Worm (Caenorhabditis elegans) whole organism, mixed stage, embryonic: ENCODE data around the gene F41E6.7.
"Not testable (repeated sequence)": the region's sequence is repeated elsewhere in the genome, so short reads cannot be mapped to it uniquely, and the experiment has no call there.

ENCODE experiments used
- bed-3 ChIP-seq: fragments of 200-800 bp; sonication (Bioruptor generic); optimal IDR thresholded peaks from 3 replicates; lab custom pipeline; 2018; ENCODE audit warnings: mild to moderate bottlenecking, missing genetic modification characterization, moderate library complexity, missing compliant biosample characterization
- blmp-1 ChIP-seq: fragments of 150-350 bp; optimal IDR thresholded peaks from 2 replicates; lab custom pipeline; 2014; ENCODE audit warnings: missing biosample characterization, missing genetic modification characterization
- ceh-39 ChIP-seq: fragments of 150-350 bp; optimal IDR thresholded peaks from 2 replicates; lab custom pipeline; 2014; ENCODE audit warnings: missing biosample characterization, missing genetic modification characterization
- ceh-43 ChIP-seq: fragments of 200-800 bp; sonication (Bioruptor generic); optimal IDR thresholded peaks from 2 replicates; lab custom pipeline; 2018; ENCODE audit warnings: mild to moderate bottlenecking, missing genetic modification characterization, moderate library complexity, missing compliant biosample characterization
- ceh-83 ChIP-seq: fragments of 200-800 bp; sonication (Bioruptor generic); optimal IDR thresholded peaks from 2 replicates; lab custom pipeline; 2018; ENCODE audit warnings: mild to moderate bottlenecking, missing genetic modification characterization, missing compliant biosample characterization
- ces-1 ChIP-seq: fragments of 150-350 bp; optimal IDR thresholded peaks from 2 replicates; lab custom pipeline; 2014; ENCODE audit warnings: missing biosample characterization, missing genetic modification reagents, missing genetic modification characterization
- cnd-1 ChIP-seq: fragments of 200-800 bp; sonication (Bioruptor generic); optimal IDR thresholded peaks from 2 replicates; lab custom pipeline; 2018; ENCODE audit warnings: mild to moderate bottlenecking, missing genetic modification characterization, missing compliant biosample characterization
- drap-1 ChIP-seq: fragments of 200-800 bp; sonication (Bioruptor generic); optimal IDR thresholded peaks from 3 replicates; lab custom pipeline; 2018; ENCODE audit warnings: mild to moderate bottlenecking, missing genetic modification characterization, missing compliant biosample characterization
- elt-3 ChIP-seq: fragments of 150-350 bp; optimal IDR thresholded peaks from 2 replicates; lab custom pipeline; 2014; ENCODE audit warnings: missing biosample characterization, missing genetic modification characterization
- flh-1 ChIP-seq: fragments of 200-800 bp; sonication (Bioruptor generic); optimal IDR thresholded peaks from 2 replicates; lab custom pipeline; 2018; ENCODE audit warnings: mild to moderate bottlenecking, missing genetic modification characterization, moderate library complexity, missing compliant biosample characterization
- ham-2 ChIP-seq: fragments of 200-800 bp; sonication (Bioruptor generic); optimal IDR thresholded peaks from 2 replicates; lab custom pipeline; 2018; ENCODE audit warnings: mild to moderate bottlenecking, missing genetic modification characterization, missing compliant biosample characterization
- hlh-1 ChIP-seq: fragments of 150-350 bp; optimal IDR thresholded peaks from 2 replicates; lab custom pipeline; 2014; ENCODE audit warnings: missing biosample characterization, missing genetic modification reagents, missing genetic modification characterization
- lin-13 ChIP-seq: fragments of 150-350 bp; optimal IDR thresholded peaks from 2 replicates; lab custom pipeline; 2014; ENCODE audit warnings: missing biosample characterization, missing genetic modification characterization
- lsy-2 ChIP-seq: fragments of 150-350 bp; optimal IDR thresholded peaks from 2 replicates; lab custom pipeline; 2014; ENCODE audit warnings: missing biosample characterization, missing genetic modification characterization
- mab-5 ChIP-seq: fragments of 150-350 bp; optimal IDR thresholded peaks from 2 replicates; lab custom pipeline; 2014; ENCODE audit warnings: missing biosample characterization, missing genetic modification characterization
- mep-1 ChIP-seq: fragments of 150-350 bp; optimal IDR thresholded peaks from 2 replicates; lab custom pipeline; 2017; ENCODE audit warnings: missing biosample characterization, missing genetic modification reagents, missing genetic modification characterization, inconsistent platforms
- mls-2 ChIP-seq: sonication (generic microtip); optimal IDR thresholded peaks from 2 replicates; lab custom pipeline; 2016; ENCODE audit warnings: mild to moderate bottlenecking, missing genetic modification characterization, moderate library complexity, missing compliant biosample characterization
- nhr-12 ChIP-seq: fragments of 150-350 bp; optimal IDR thresholded peaks from 2 replicates; lab custom pipeline; 2014; ENCODE audit warnings: missing biosample characterization, missing genetic modification characterization
- nhr-2 ChIP-seq: fragments of 150-350 bp; optimal IDR thresholded peaks from 2 replicates; lab custom pipeline; 2014; ENCODE audit warnings: missing biosample characterization, missing genetic modification characterization
- nhr-237 ChIP-seq: fragments of 150-350 bp; optimal IDR thresholded peaks from 2 replicates; lab custom pipeline; 2014; ENCODE audit warnings: missing biosample characterization, missing genetic modification characterization
- nhr-76 ChIP-seq: sonication (generic microtip); optimal IDR thresholded peaks from 2 replicates; lab custom pipeline; 2017; ENCODE audit warnings: missing biosample characterization, missing genetic modification characterization
- pha-4 ChIP-seq: fragments of 150-350 bp; optimal IDR thresholded peaks from 2 replicates; lab custom pipeline; 2018; ENCODE audit warnings: missing biosample characterization, missing genetic modification reagents, missing genetic modification characterization
- sem-2 ChIP-seq: fragments of 200-800 bp; sonication (Bioruptor generic); optimal IDR thresholded peaks from 2 replicates; lab custom pipeline; 2018; ENCODE audit warnings: mild to moderate bottlenecking, missing genetic modification characterization, missing compliant biosample characterization
- snpc-4 ChIP-seq: fragments of 150-350 bp; optimal IDR thresholded peaks from 2 replicates; lab custom pipeline; 2014; ENCODE audit warnings: missing biosample characterization, missing genetic modification characterization
- sptf-1 ChIP-seq: sonication (generic microtip); optimal IDR thresholded peaks from 2 replicates; lab custom pipeline; 2017; ENCODE audit warnings: mild to moderate bottlenecking, missing genetic modification characterization, moderate library complexity, missing compliant biosample characterization
- tbx-8 ChIP-seq: fragments of 200-800 bp; sonication (Bioruptor generic); optimal IDR thresholded peaks from 2 replicates; lab custom pipeline; 2018; ENCODE audit warnings: mild to moderate bottlenecking, missing genetic modification characterization, moderate library complexity, missing compliant biosample characterization
- unc-120 ChIP-seq: sonication (generic microtip); optimal IDR thresholded peaks from 2 replicates; lab custom pipeline; 2017; ENCODE audit warnings: missing genetic modification characterization, missing compliant biosample characterization; ENCODE audit not compliant: poor library complexity, severe bottlenecking
- unc-39 ChIP-seq: fragments of 150-350 bp; optimal IDR thresholded peaks from 2 replicates; lab custom pipeline; 2014; ENCODE audit warnings: missing biosample characterization, missing genetic modification characterization
- zip-8 ChIP-seq: fragments of 150-350 bp; optimal IDR thresholded peaks from 2 replicates; lab custom pipeline; 2014; ENCODE audit warnings: missing biosample characterization, missing genetic modification characterization

F41E6.7 gene

DNA sequence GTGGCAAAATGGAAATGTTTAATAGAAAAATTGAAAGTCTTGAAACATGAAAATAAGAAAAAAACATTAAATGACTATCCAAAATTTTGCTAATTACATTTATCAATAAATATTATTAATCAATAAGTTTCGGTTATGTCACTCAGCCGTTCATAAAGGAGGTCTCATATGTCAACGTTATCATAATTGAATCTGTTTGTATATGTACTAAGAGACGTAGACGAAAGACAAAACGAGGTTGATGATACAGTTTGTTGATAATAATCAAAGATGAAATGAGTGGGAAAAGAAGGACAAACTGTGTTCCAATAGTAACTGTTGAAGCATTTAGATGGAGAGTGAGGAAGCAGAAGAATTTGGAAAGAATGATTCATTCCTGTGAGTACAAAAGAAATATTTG, 12.2 kb downstream of the F41E6.7 start:
- TF ChIP-seq unc-39 (tag; lab: Kevin White, UChicago) (no peak), elt-3 (tag; lab: Kevin White, UChicago) (peak; percentile 51)

DNA sequence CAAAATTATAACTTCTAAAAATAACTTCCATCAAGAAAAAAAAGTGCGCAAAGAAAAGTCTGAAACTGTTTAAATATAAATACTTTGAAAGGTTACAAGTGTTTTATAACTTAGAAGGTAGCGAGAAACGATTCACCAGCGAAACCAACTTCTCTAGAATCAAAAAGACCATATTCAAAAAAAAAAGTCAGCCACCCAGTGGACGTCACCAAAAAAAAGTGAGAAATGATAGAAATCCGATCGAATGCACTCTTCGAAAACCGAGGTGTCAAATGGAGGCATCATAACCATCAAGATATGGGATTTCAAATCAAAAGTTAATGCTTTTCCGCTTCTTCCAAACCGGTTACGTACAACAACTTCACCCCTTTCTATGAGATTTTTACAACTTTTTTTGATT, 12.6 kb downstream of the F41E6.7 start:
- TF ChIP-seq ces-1 (GFP tag; lab: Kevin White, UChicago) (no peak), nhr-76 (tag; lab: Kevin White, UChicago) (no peak), zip-8 (tag; lab: Kevin White, UChicago) (no peak), sem-2 (GFP tag; lab: Kevin White, UChicago) (no peak), pha-4 (tag; lab: Kevin White, UChicago) (no peak), drap-1 (no peak)

DNA sequence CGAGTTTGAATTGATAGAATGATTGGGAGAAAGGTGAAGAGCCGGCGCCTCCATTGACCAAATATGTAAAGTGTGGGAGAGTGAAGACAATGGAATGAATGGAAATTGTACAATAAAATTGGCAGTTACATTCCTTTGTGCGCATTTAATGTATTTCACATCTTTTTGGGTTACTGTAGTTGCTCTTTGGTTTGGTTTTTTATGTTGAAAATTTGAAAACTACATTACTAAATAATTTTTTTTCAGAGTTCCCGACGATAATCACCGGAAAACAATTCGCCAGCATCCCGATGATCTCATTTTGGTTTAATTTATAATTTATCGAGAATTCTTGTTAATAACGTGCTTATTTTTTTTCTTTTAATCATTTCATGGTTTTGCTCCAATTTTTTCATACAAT, 18.1 kb downstream of the F41E6.7 start, which contains the start of gene C10B5.1:
TSS of gene C10B5.1 (plus strand) at position 301 of the 400 bp plus-strand sequence.
- TF ChIP-seq sem-2 (GFP tag; lab: Kevin White, UChicago) (no peak), elt-3 (tag; lab: Kevin White, UChicago) (no peak), ham-2 (GFP tag; lab: Kevin White, UChicago) (no peak), cnd-1 (no peak), bed-3 (no peak), tbx-8 (GFP tag; lab: Kevin White, UChicago) (no peak), zip-8 (tag; lab: Kevin White, UChicago) (no peak), nhr-237 (tag; lab: Kevin White, UChicago) (no peak), nhr-76 (tag; lab: Kevin White, UChicago) (no peak), sptf-1 (tag; lab: Kevin White, UChicago) (no peak), ceh-43 (GFP tag; lab: Kevin White, UChicago) (no peak), nhr-2 (tag; lab: Kevin White, UChicago) (no peak), drap-1 (no peak), lsy-2 (no peak)

- TF ChIP-seq hlh-1; elt-3 (tag; lab: Kevin White, UChicago); lsy-2: not testable (repeated sequence)
These were observed 24.3 kb downstream of the F41E6.7 start, which contains the start of gene F25G6.1 for ce11 chrV:8574762-8575161. Gene F25G6.1, plus strand, starts transcription at chrV:8575062.

- no peak for TF ChIP-seq drap-1
- no peak for TF ChIP-seq hlh-1
- no peak for TF ChIP-seq blmp-1 (tag; lab: Kevin White, UChicago)
- TF ChIP-seq flh-1 = no peak
- no peak for TF ChIP-seq mep-1
- TF ChIP-seq zip-8 (tag; lab: Kevin White, UChicago) = no peak
- TF ChIP-seq snpc-4 (tag; lab: Kevin White, UChicago) = no peak
- no peak for TF ChIP-seq unc-120 (tag; lab: Kevin White, UChicago)
- TF ChIP-seq lin-13 (tag; lab: Kevin White, UChicago) = peak; percentile 45
- no peak for TF ChIP-seq nhr-76 (tag; lab: Kevin White, UChicago)
- TF ChIP-seq ces-1 (GFP tag; lab: Kevin White, UChicago) = no peak
- peak; percentile 35 for TF ChIP-seq lsy-2
These were observed 29.2 kb downstream of the F41E6.7 start, which contains the start of the genes F25G6.9 and symk-1 for ce11 chrV:8569841-8570361. Gene F25G6.9, minus strand, starts transcription at chrV:8570000. Gene symk-1, plus strand, starts transcription at chrV:8570311.

DNA sequence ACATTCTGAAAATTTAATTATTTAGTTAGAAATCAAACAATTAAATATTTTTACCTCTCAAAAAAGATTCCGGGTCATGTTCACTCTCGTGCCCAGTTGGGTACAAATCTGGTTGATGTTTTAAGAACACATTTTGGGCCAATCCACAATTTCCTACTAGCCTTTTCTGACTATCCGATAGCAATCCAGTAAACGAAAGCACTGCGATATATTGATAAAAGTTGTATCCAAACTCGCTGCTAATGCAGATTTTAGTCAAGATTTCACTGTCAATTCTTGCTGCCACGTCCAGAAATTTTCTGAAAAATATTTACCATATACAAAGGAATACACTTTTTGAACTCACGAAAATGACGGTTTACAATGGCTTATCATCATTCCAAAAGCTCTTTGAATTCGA, 29.9 kb downstream of the F41E6.7 start:
- TF ChIP-seq nhr-12 (tag; lab: Kevin White, UChicago) (no peak), lsy-2 (no peak), nhr-2 (tag; lab: Kevin White, UChicago) (no peak), flh-1 (no peak), mep-1 (no peak), sptf-1 (tag; lab: Kevin White, UChicago) (no peak), blmp-1 (tag; lab: Kevin White, UChicago) (no peak), sem-2 (GFP tag; lab: Kevin White, UChicago) (no peak), tbx-8 (GFP tag; lab: Kevin White, UChicago) (no peak), zip-8 (tag; lab: Kevin White, UChicago) (no peak), ceh-39 (tag; lab: Kevin White, UChicago) (no peak), mls-2 (tag; lab: Kevin White, UChicago) (no peak), ceh-83 (GFP tag; lab: Kevin White, UChicago) (no peak), drap-1 (no peak), ceh-43 (GFP tag; lab: Kevin White, UChicago) (no peak), mab-5 (tag; lab: Kevin White, UChicago) (no peak), unc-120 (tag; lab: Kevin White, UChicago) (no peak), lin-13 (tag; lab: Kevin White, UChicago) (no peak), elt-3 (tag; lab: Kevin White, UChicago) (no peak), nhr-237 (tag; lab: Kevin White, UChicago) (no peak)
